Fruit fly (Drosophila melanogaster) S2 (cell line): ENCODE data around the gene CG32225.

Experiments
- CG8478 ChIP-seq: fragments of >200 bp; optimal IDR thresholded peaks from 2 replicates; lab custom pipeline; 2018
- CTCF ChIP-seq, 2 experiments: fragments of >200 bp; optimal IDR thresholded peaks; 2 replicates each; lab custom pipeline; 2018

dm6 chr3L:20299110-20299509 lies 7.0 kb downstream of the CG32225 start, which contains the start of gene SCCRO4:
- TF ChIP-seq CG8478 (lab: Kevin White, UChicago): no peak
- no peak for TF ChIP-seq CTCF (optimal IDR thresholded peaks at IDR 0.05; lab: Kevin White, UChicago)
